Fruit fly (Drosophila melanogaster) whole organism, prepupa: ENCODE data around the gene Wdr24.
A peak's percentile ranks its signal among the peaks of the same experiment; 100 is the strongest.

Experiments
- Blimp-1 ChIP-seq: fragments of 200-800 bp; sonication (Bioruptor generic); optimal IDR thresholded peaks from 3 replicates; lab custom pipeline; 2017; ENCODE audit warnings: missing biosample characterization, missing genetic modification characterization, mild to moderate bottlenecking, moderate library complexity, missing genetic modification reagents
- CG10631 ChIP-seq: fragments of 200-800 bp; sonication (Bioruptor generic); optimal IDR thresholded peaks from 2 replicates; lab custom pipeline; 2016; ENCODE audit warnings: missing biosample characterization, missing genetic modification characterization
- CG10669 ChIP-seq: fragments of 200-800 bp; sonication (Bioruptor generic); optimal IDR thresholded peaks from 3 replicates; lab custom pipeline; 2018; ENCODE audit warnings: missing biosample characterization, mild to moderate bottlenecking, missing genetic modification characterization, moderate library complexity
- CG11294 ChIP-seq: fragments of 200-800 bp; sonication (Bioruptor generic); IDR thresholded peaks from 2 replicates; pipeline ENCODE4 v1.3.6; 2022; ENCODE audit warnings: missing biosample characterization, missing genetic modification characterization
- CG11902 ChIP-seq: fragments of 200-800 bp; sonication (Bioruptor generic); optimal IDR thresholded peaks from 3 replicates; lab custom pipeline; 2016; ENCODE audit warnings: missing biosample characterization, missing genetic modification characterization
- CG15336 ChIP-seq: fragments of 200-800 bp; sonication (Bioruptor generic); IDR thresholded peaks from 2 replicates; pipeline ENCODE4 v1.3.6; 2022; ENCODE audit warnings: missing biosample characterization, missing genetic modification characterization
- CG1621 ChIP-seq: fragments of 200-800 bp; sonication (Bioruptor generic); optimal IDR thresholded peaks from 3 replicates; lab custom pipeline; 2018; ENCODE audit warnings: missing biosample characterization, mild to moderate bottlenecking, missing genetic modification characterization
- CG16779 ChIP-seq: fragments of 200-800 bp; sonication (Bioruptor generic); optimal IDR thresholded peaks from 3 replicates; lab custom pipeline; 2017; ENCODE audit warnings: missing biosample characterization, mild to moderate bottlenecking, missing genetic modification characterization
- CG3032 ChIP-seq: fragments of 200-800 bp; optimal IDR thresholded peaks from 2 replicates; lab custom pipeline; 2019; ENCODE audit warnings: missing biosample characterization, mild to moderate bottlenecking, missing genetic modification characterization, moderate library complexity
- CG31627 ChIP-seq: fragments of 200-800 bp; sonication (Bioruptor generic); optimal IDR thresholded peaks from 3 replicates; lab custom pipeline; 2016; ENCODE audit warnings: missing biosample characterization, missing genetic modification characterization
- CG32006 ChIP-seq: fragments of 200-800 bp; sonication (Bioruptor generic); optimal IDR thresholded peaks from 3 replicates; lab custom pipeline; 2017; ENCODE audit warnings: missing biosample characterization, mild to moderate bottlenecking, missing genetic modification characterization
- CG34406 ChIP-seq: fragments of 200-800 bp; sonication (Bioruptor generic); optimal IDR thresholded peaks from 3 replicates; lab custom pipeline; 2016; ENCODE audit warnings: missing biosample characterization, missing genetic modification characterization
- CG3919 ChIP-seq: fragments of 200-800 bp; sonication (Bioruptor generic); optimal IDR thresholded peaks from 3 replicates; lab custom pipeline; 2016; ENCODE audit warnings: missing biosample characterization, missing genetic modification characterization
- CG6163 ChIP-seq: fragments of 200-800 bp; sonication (Bioruptor generic); IDR thresholded peaks from 3 replicates; pipeline ENCODE4 v1.3.6; 2022; ENCODE audit warnings: missing biosample characterization, missing genetic modification characterization
- CG6276 ChIP-seq: fragments of 200-800 bp; sonication (Bioruptor generic); optimal IDR thresholded peaks from 2 replicates; lab custom pipeline; 2017; ENCODE audit warnings: missing biosample characterization, mild to moderate bottlenecking, missing genetic modification characterization
- CG6808 ChIP-seq: fragments of 200-800 bp; sonication (Bioruptor generic); optimal IDR thresholded peaks from 3 replicates; lab custom pipeline; 2017; ENCODE audit warnings: missing biosample characterization, missing genetic modification characterization, mild to moderate bottlenecking, moderate library complexity, missing genetic modification reagents
- CG6854 ChIP-seq: fragments of 200-800 bp; sonication (Bioruptor generic); optimal IDR thresholded peaks from 2 replicates; lab custom pipeline; 2017; ENCODE audit warnings: missing biosample characterization, mild to moderate bottlenecking, missing genetic modification characterization
- CG7368 ChIP-seq: fragments of 200-800 bp; sonication (Bioruptor generic); optimal IDR thresholded peaks from 3 replicates; lab custom pipeline; 2016; ENCODE audit warnings: missing biosample characterization, missing genetic modification characterization
- CG8119 ChIP-seq: fragments of 200-800 bp; sonication (Bioruptor generic); IDR thresholded peaks from 3 replicates; pipeline ENCODE4 v1.3.6; 2022; ENCODE audit warnings: missing biosample characterization, missing genetic modification characterization
- CG8319 ChIP-seq: fragments of 200-800 bp; sonication (Bioruptor generic); optimal IDR thresholded peaks from 3 replicates; lab custom pipeline; 2016; ENCODE audit warnings: missing biosample characterization, missing genetic modification characterization
- CG8632 ChIP-seq: fragments of 200-800 bp; sonication (Bioruptor generic); optimal IDR thresholded peaks from 3 replicates; lab custom pipeline; 2016; ENCODE audit warnings: missing biosample characterization, missing genetic modification characterization
- CG9139 ChIP-seq: fragments of 200-800 bp; sonication (Bioruptor generic); optimal IDR thresholded peaks from 3 replicates; lab custom pipeline; 2017; ENCODE audit warnings: missing biosample characterization, mild to moderate bottlenecking, missing genetic modification characterization
- Eip75B ChIP-seq: fragments of 200-800 bp; sonication (Bioruptor generic); optimal IDR thresholded peaks from 3 replicates; lab custom pipeline; 2016; ENCODE audit warnings: missing biosample characterization, missing genetic modification characterization
- Eip93F ChIP-seq: fragments of 200-800 bp; sonication (Bioruptor generic); optimal IDR thresholded peaks from 2 replicates; lab custom pipeline; 2016; ENCODE audit warnings: missing biosample characterization, mild to moderate bottlenecking, missing genetic modification characterization
- Ets21C ChIP-seq: fragments of 200-800 bp; sonication (Bioruptor generic); optimal IDR thresholded peaks from 3 replicates; lab custom pipeline; 2016; ENCODE audit warnings: missing biosample characterization, missing genetic modification characterization
- Ets96B ChIP-seq: fragments of 200-800 bp; optimal IDR thresholded peaks from 2 replicates; lab custom pipeline; 2019; ENCODE audit warnings: missing biosample characterization, mild to moderate bottlenecking, missing genetic modification characterization, moderate library complexity
- Hr38 ChIP-seq: sonication (Bioruptor generic); optimal IDR thresholded peaks from 2 replicates; lab custom pipeline; 2016; ENCODE audit warnings: missing biosample characterization, missing genetic modification characterization
- Hr39 ChIP-seq: fragments of 200-800 bp; sonication (Bioruptor generic); optimal IDR thresholded peaks from 2 replicates; lab custom pipeline; 2016; ENCODE audit warnings: missing biosample characterization, missing genetic modification characterization
- Hr4 ChIP-seq: fragments of 200-800 bp; sonication (Bioruptor generic); optimal IDR thresholded peaks from 3 replicates; lab custom pipeline; 2016; ENCODE audit warnings: missing biosample characterization, missing genetic modification characterization
- Lpt ChIP-seq: fragments of 200-800 bp; sonication (Bioruptor generic); optimal IDR thresholded peaks from 3 replicates; lab custom pipeline; 2016; ENCODE audit warnings: missing biosample characterization, missing genetic modification characterization
- Met ChIP-seq: fragments of 200-800 bp; sonication (Bioruptor generic); optimal IDR thresholded peaks from 3 replicates; lab custom pipeline; 2016; ENCODE audit warnings: missing biosample characterization, missing genetic modification characterization
- OdsH ChIP-seq: fragments of 200-800 bp; sonication (Bioruptor generic); optimal IDR thresholded peaks from 3 replicates; lab custom pipeline; 2016; ENCODE audit warnings: missing biosample characterization, missing genetic modification characterization
- Smox ChIP-seq: fragments of 200-800 bp; sonication (Bioruptor generic); optimal IDR thresholded peaks from 3 replicates; lab custom pipeline; 2016; ENCODE audit warnings: missing biosample characterization, missing genetic modification characterization
- Sox102F ChIP-seq: fragments of 200-800 bp; sonication (Bioruptor generic); optimal IDR thresholded peaks from 2 replicates; lab custom pipeline; 2016; ENCODE audit warnings: missing biosample characterization, mild to moderate bottlenecking, missing genetic modification characterization
- achi ChIP-seq: fragments of 200-800 bp; sonication (Bioruptor generic); optimal IDR thresholded peaks from 3 replicates; lab custom pipeline; 2016; ENCODE audit warnings: missing biosample characterization, missing genetic modification characterization
- acj6 ChIP-seq: fragments of 200-800 bp; sonication (Bioruptor generic); optimal IDR thresholded peaks from 3 replicates; lab custom pipeline; 2016; ENCODE audit warnings: missing biosample characterization, missing genetic modification characterization
- cyc ChIP-seq: fragments of 200-800 bp; sonication (Bioruptor generic); optimal IDR thresholded peaks from 3 replicates; lab custom pipeline; 2016; ENCODE audit warnings: missing biosample characterization, missing genetic modification characterization
- dsx ChIP-seq: fragments of 200-800 bp; optimal IDR thresholded peaks from 3 replicates; lab custom pipeline; 2019; ENCODE audit warnings: missing biosample characterization, mild to moderate bottlenecking, missing genetic modification characterization, moderate library complexity; ENCODE audit not compliant: poor library complexity, severe bottlenecking
- eg ChIP-seq: fragments of 200-800 bp; sonication (Bioruptor generic); IDR thresholded peaks from 3 replicates; pipeline ENCODE4 v1.3.6; 2022; ENCODE audit warnings: missing biosample characterization, missing genetic modification characterization
- esn ChIP-seq: fragments of 200-800 bp; sonication (Bioruptor generic); optimal IDR thresholded peaks from 2 replicates; lab custom pipeline; 2016; ENCODE audit warnings: missing biosample characterization, mild to moderate bottlenecking, missing genetic modification characterization, moderate library complexity
- fd85E ChIP-seq: fragments of 200-800 bp; sonication (Bioruptor generic); optimal IDR thresholded peaks from 3 replicates; lab custom pipeline; 2016; ENCODE audit warnings: missing biosample characterization, missing genetic modification characterization
- fkh ChIP-seq: fragments of 200-800 bp; sonication (Bioruptor generic); optimal IDR thresholded peaks from 3 replicates; lab custom pipeline; 2017; ENCODE audit warnings: missing biosample characterization, mild to moderate bottlenecking, missing genetic modification characterization, moderate library complexity
- lz ChIP-seq: fragments of 200-800 bp; sonication (Bioruptor generic); optimal IDR thresholded peaks from 3 replicates; lab custom pipeline; 2016; ENCODE audit warnings: missing biosample characterization, missing genetic modification characterization
- net ChIP-seq: fragments of 200-800 bp; sonication (Bioruptor generic); optimal IDR thresholded peaks from 3 replicates; lab custom pipeline; 2016; ENCODE audit warnings: missing biosample characterization, missing genetic modification characterization
- pdm3 ChIP-seq: fragments of 200-800 bp; sonication (Bioruptor generic); optimal IDR thresholded peaks from 3 replicates; lab custom pipeline; 2016; ENCODE audit warnings: missing biosample characterization, missing genetic modification characterization
- salr ChIP-seq, 2 experiments: fragments of 200-800 bp; sonication (Bioruptor generic); optimal IDR thresholded peaks; 3 replicates each; lab custom pipeline; 2016 to 2018; ENCODE audit warnings: missing biosample characterization in 2 of 2, missing genetic modification characterization in 2 of 2, mild to moderate bottlenecking in 1 of 2
- spab ChIP-seq: fragments of 200-800 bp; sonication (Bioruptor generic); optimal IDR thresholded peaks from 2 replicates; lab custom pipeline; 2017; ENCODE audit warnings: missing biosample characterization, mild to moderate bottlenecking, missing genetic modification characterization, missing genetic modification reagents
- topi ChIP-seq: fragments of 200-800 bp; sonication (Bioruptor generic); optimal IDR thresholded peaks from 3 replicates; lab custom pipeline; 2016; ENCODE audit warnings: missing biosample characterization, missing genetic modification characterization

The Wdr24 gene

dm6 chr3R:29763804-29764203, 18.9 kb upstream of the Wdr24 start (continued):
- TF ChIP-seq lz (GFP tag; lab: Kevin White, UChicago) (peak; percentile 55), CG3032 (no peak), CG6808 (no peak), Ets21C (GFP tag; lab: Kevin White, UChicago) (peak; percentile 37), Blimp-1 (GFP tag; lab: Kevin White, UChicago) (peak; percentile 12), Smox (GFP tag; lab: Kevin White, UChicago) (peak; percentile 61), acj6 (peak; percentile 32), CG3919 (GFP tag; lab: Kevin White, UChicago) (no peak), CG7368 (GFP tag; lab: Kevin White, UChicago) (no peak), Sox102F (GFP tag; lab: Kevin White, UChicago) (peak; percentile 33), achi (GFP tag; lab: Kevin White, UChicago) (peak; percentile 21), Hr39 (GFP tag; lab: Kevin White, UChicago) (peak; percentile 68), pdm3 (GFP tag; lab: Kevin White, UChicago) (peak; percentile 3), salr (GFP tag; optimal IDR thresholded peaks at IDR 0.05; lab: Kevin White, UChicago) (no peak), esn (GFP tag; lab: Kevin White, UChicago) (peak; percentile 40), fd85E (GFP tag; lab: Kevin White, UChicago) (no peak), cyc (GFP tag; lab: Kevin White, UChicago) (peak; percentile 46)

- TF ChIP-seq Lpt (peak; percentile 67), Met (GFP tag; lab: Kevin White, UChicago) (peak; percentile 97), CG15336 (GFP tag; lab: Robert Waterston, UW) (peak; percentile 77), CG6276 (GFP tag; lab: Kevin White, UChicago) (peak; percentile 48), CG3919 (GFP tag; lab: Kevin White, UChicago) (peak; percentile 97), net (GFP tag; lab: Kevin White, UChicago) (peak; percentile 86), CG9139 (peak; percentile 53), Smox (GFP tag; lab: Kevin White, UChicago) (peak; percentile 98), Eip75B (peak; percentile 93), CG8632 (GFP tag; lab: Kevin White, UChicago) (peak; percentile 93), Hr39 (GFP tag; lab: Kevin White, UChicago) (peak; percentile 99), pdm3 (GFP tag; lab: Kevin White, UChicago) (peak; percentile 94), OdsH (peak; percentile 94), CG34406 (peak; percentile 94), CG11902 (GFP tag; lab: Kevin White, UChicago) (peak; percentile 97), acj6 (peak; percentile 96), CG6854 (GFP tag; lab: Kevin White, UChicago) (peak; percentile 96), CG16779 (tag; lab: Kevin White, UChicago) (peak; percentile 38), CG6163 (GFP tag; lab: Robert Waterston, UW) (peak; percentile 90), Hr38 (no peak), CG8319 (GFP tag; lab: Kevin White, UChicago) (peak; percentile 95), Eip93F (GFP tag; lab: Kevin White, UChicago) (peak; percentile 96), cyc (GFP tag; lab: Kevin White, UChicago) (peak; percentile 99), Sox102F (GFP tag; lab: Kevin White, UChicago) (peak; percentile 99), CG11294 (GFP tag; lab: Robert Waterston, UW) (peak; percentile 65; the same call in 1 of the 2 replicates), dsx (GFP tag; lab: Kevin White, UChicago) (peak; percentile 68), CG1621 (tag; lab: Kevin White, UChicago) (peak; percentile 72), Ets96B (tag; lab: Kevin White, UChicago) (peak; percentile 70), CG10669 (GFP tag; lab: Kevin White, UChicago) (peak; percentile 83), CG6808 (peak; percentile 66), spab (GFP tag; lab: Kevin White, UChicago) (peak; percentile 73), CG32006 (GFP tag; lab: Kevin White, UChicago) (peak; percentile 70), fkh (no peak), CG10631 (GFP tag; lab: Kevin White, UChicago) (peak; percentile 89), Ets21C (GFP tag; lab: Kevin White, UChicago) (peak; percentile 98), CG31627 (GFP tag; lab: Kevin White, UChicago) (peak; percentile 99), eg (GFP tag; lab: Robert Waterston, UW) (peak; percentile 83), Hr4 (peak; percentile 79), topi (GFP tag; lab: Kevin White, UChicago) (peak; percentile 99), salr (GFP tag; optimal IDR thresholded peaks at IDR 0.05; lab: Kevin White, UChicago) (peak; percentile 61 to 65), CG8119 (GFP tag; lab: Robert Waterston, UW) (peak; percentile 72; the same call in 2 of the 3 replicates)
These were observed 18.3 kb upstream of the Wdr24 start for dm6 chr3R:29763154-29763553.
